Fruit fly (Drosophila melanogaster): Measurements from ENCODE around the gene Task7.

The Task7 gene

DNA sequence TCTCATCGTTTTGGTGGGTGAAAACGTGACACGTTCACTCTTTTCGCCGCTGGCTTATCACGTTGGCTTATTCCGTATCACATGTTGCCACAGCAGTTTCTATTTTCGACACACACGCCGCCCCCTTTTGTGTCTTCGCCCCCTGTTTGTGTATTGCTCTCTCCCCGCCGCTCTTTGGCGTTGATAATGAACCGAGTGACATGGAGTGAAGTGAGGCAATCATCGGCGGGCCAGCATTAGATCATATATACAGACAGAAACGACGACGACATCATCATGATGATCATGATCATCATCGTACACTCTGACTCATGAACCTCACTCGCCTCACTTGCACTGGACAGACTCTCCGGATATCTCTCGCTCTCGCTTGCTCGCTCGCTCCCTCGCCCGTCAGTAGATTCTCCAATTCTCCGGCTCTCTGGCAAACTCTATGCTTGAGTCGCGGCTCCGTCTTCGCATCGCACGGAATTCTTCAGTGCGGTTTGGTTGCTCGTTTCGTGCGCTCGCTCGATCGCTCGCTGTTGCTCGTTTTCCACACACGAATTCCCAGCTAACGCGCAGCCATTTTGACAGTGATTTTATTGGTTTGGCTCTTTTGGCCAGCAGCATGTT lies 24.4 kb upstream of the Task7 start (continued):
- TF ChIP-seq Antp (GFP tag; optimal IDR thresholded peaks at IDR 0.05) (peak; percentile 9), CG6765 (GFP tag; optimal IDR thresholded peaks at IDR 0.05) (no peak), ems (GFP tag; optimal IDR thresholded peaks at IDR 0.05) (no peak), D19A (tag; optimal IDR thresholded peaks at IDR 0.05) (no peak), cad (GFP tag; optimal IDR thresholded peaks at IDR 0.05) (no peak), Doc3 (GFP tag; IDR thresholded peaks at IDR 0.05; ENCODE audit: partially characterized antibody) (no peak), chinmo (GFP tag; IDR thresholded peaks at IDR 0.05; ENCODE audit: partially characterized antibody) (peak; percentile 99), CG11504 (tag; optimal IDR thresholded peaks at IDR 0.05) (no peak), chif (GFP tag; optimal IDR thresholded peaks at IDR 0.05) (no peak), Taf1 (GFP tag; IDR thresholded peaks at IDR 0.05) (no peak), BEAF-32 (GFP tag; optimal IDR thresholded peaks at IDR 0.05) (no peak), HHEX (GFP tag; optimal IDR thresholded peaks at IDR 0.05) (no peak), TFAM (GFP tag; optimal IDR thresholded peaks at IDR 0.05) (no peak), chm (GFP tag; IDR thresholded peaks at IDR 0.05) (no peak; the same call in 1 of the 2 replicates), ci (GFP tag; IDR thresholded peaks at IDR 0.05) (peak; percentile 51; the same call in 2 of the 3 replicates), sc (optimal IDR thresholded peaks at IDR 0.05) (no peak), sc (GFP tag; optimal IDR thresholded peaks at IDR 0.05) (no peak), CG18476 (GFP tag; optimal IDR thresholded peaks at IDR 0.05) (no peak), tx (GFP tag; optimal IDR thresholded peaks at IDR 0.05) (no peak), sima (GFP tag; optimal IDR thresholded peaks at IDR 0.05) (no peak), luna (GFP tag; optimal IDR thresholded peaks at IDR 0.05) (no peak), Neu2 (GFP tag; optimal IDR thresholded peaks at IDR 0.05; ENCODE audit: borderline replicate concordance) (no peak), Sry-δ (GFP tag; optimal IDR thresholded peaks at IDR 0.05) (no peak), Ets97D (GFP tag; optimal IDR thresholded peaks at IDR 0.05) (no peak), fd3F (GFP tag; optimal IDR thresholded peaks at IDR 0.05) (no peak), CG7987 (GFP tag; optimal IDR thresholded peaks at IDR 0.05) (no peak), CG7928 (GFP tag; optimal IDR thresholded peaks at IDR 0.05) (no peak), CG1529 (GFP tag; optimal IDR thresholded peaks at IDR 0.05) (no peak), Tbp (GFP tag; optimal IDR thresholded peaks at IDR 0.05) (no peak), br (optimal IDR thresholded peaks at IDR 0.05) (no peak), salm (tag; optimal IDR thresholded peaks at IDR 0.05) (no peak), CG15601 (tag; optimal IDR thresholded peaks at IDR 0.05) (no peak), CG34422 (GFP tag; IDR thresholded peaks at IDR 0.05) (0 out of 3 replicates have a peak, but pooled peaks have one; percentile 20), CG6175 (GFP tag; IDR thresholded peaks at IDR 0.05) (peak; percentile 97), unc-4 (GFP tag; IDR thresholded peaks at IDR 0.05; ENCODE audit: partially characterized antibody) (0 out of 2 replicates have a peak, but pooled peaks have one; percentile 43), CG10462 (GFP tag; optimal IDR thresholded peaks at IDR 0.05) (no peak), CG17802 (tag; optimal IDR thresholded peaks at IDR 0.05) (no peak), bab2 (GFP tag; optimal IDR thresholded peaks at IDR 0.05) (no peak), CG5245 (GFP tag; optimal IDR thresholded peaks at IDR 0.05) (no peak), cwo (GFP tag; optimal IDR thresholded peaks at IDR 0.05) (peak; percentile 99), gem (tag; optimal IDR thresholded peaks at IDR 0.05) (no peak), CG6791 (GFP tag; IDR thresholded peaks at IDR 0.05; ENCODE audit: partially characterized antibody) (0 out of 3 replicates have a peak, but pooled peaks have one; percentile 29), tna (GFP tag; IDR thresholded peaks at IDR 0.05; ENCODE audit: partially characterized antibody) (no peak), CG10654 (GFP tag; optimal IDR thresholded peaks at IDR 0.05) (no peak), jing (GFP tag; optimal IDR thresholded peaks at IDR 0.05) (no peak), CG7372 (GFP tag; IDR thresholded peaks at IDR 0.05) (no peak), run (tag; optimal IDR thresholded peaks at IDR 0.05) (no peak), CG3065 (GFP tag; optimal IDR thresholded peaks at IDR 0.05) (no peak), HLH54F (GFP tag; optimal IDR thresholded peaks at IDR 0.05) (no peak), zfh1 (GFP tag; IDR thresholded peaks at IDR 0.05) (0 out of 3 replicates have a peak, but pooled peaks have one; percentile 15), chn (GFP tag; optimal IDR thresholded peaks at IDR 0.05) (no peak)

All from whole organism, embryonic.